Worm (Caenorhabditis elegans): ENCODE data around the gene C15F1.8.

Gene C15F1.8

ce11 chrII:7024897-7025852 lies 47.5 kb upstream of the C15F1.8 start, which contains the start of gene znf-598 (continued):
- TF ChIP-seq rbr-2 (tag; optimal IDR thresholded peaks at IDR 0.05) (peak; percentile 19), T20F7.1 (GFP tag; optimal IDR thresholded peaks at IDR 0.05) (peak; percentile 67), zip-11 (GFP tag; IDR thresholded peaks at IDR 0.05) (no peak), php-3 (GFP tag; IDR thresholded peaks at IDR 0.05) (peak; percentile 70), lir-3 (tag; optimal IDR thresholded peaks at IDR 0.05) (no peak), unc-39 (tag; optimal IDR thresholded peaks at IDR 0.05) (no peak), Y48G9A.11 (GFP tag; IDR thresholded peaks at IDR 0.05) (no peak), nhr-42 (GFP tag; IDR thresholded peaks at IDR 0.05) (no peak), snpc-4 (tag; optimal IDR thresholded peaks at IDR 0.05) (no peak), daf-19 (GFP tag; conservative IDR thresholded peaks at IDR 0.05) (no peak)

ce11 chrII:7022370-7023001 lies 44.9 kb upstream of the C15F1.8 start, which contains the start of the genes lst-6 and lst-5:
Gene lst-6, minus strand, starts transcription at chrII:7022509.
Gene lst-5, plus strand, starts transcription at chrII:7022913.
- TF ChIP-seq tag-97 (GFP tag; IDR thresholded peaks at IDR 0.05) (no peak), ZK546.5 (tag; optimal IDR thresholded peaks at IDR 0.05) (no peak), unc-130 (GFP tag; optimal IDR thresholded peaks at IDR 0.05) (no peak), lin-13 (GFP tag; optimal IDR thresholded peaks at IDR 0.05) (peak; percentile 6), nhr-48 (tag; optimal IDR thresholded peaks at IDR 0.05) (peak; percentile 5), hif-1 (tag; optimal IDR thresholded peaks at IDR 0.05) (peak in 1 of 2 experiments; percentile 41), pqm-1 (tag; optimal IDR thresholded peaks at IDR 0.05) (peak; percentile 68), Y5F2A.4 (GFP tag; optimal IDR thresholded peaks at IDR 0.05) (no peak), unc-39 (tag; optimal IDR thresholded peaks at IDR 0.05) (no peak), nhr-111 (GFP tag; optimal IDR thresholded peaks at IDR 0.05) (no peak), mdl-1 (tag; optimal IDR thresholded peaks at IDR 0.05) (peak in 1 of 2 experiments; percentile 34), ZK337.2 (GFP tag; IDR thresholded peaks at IDR 0.05) (no peak), duxl-1 (tag; optimal IDR thresholded peaks at IDR 0.05; ENCODE audit: poor library complexity) (no peak), mep-1 (tag; optimal IDR thresholded peaks at IDR 0.05) (peak; percentile 73), lsy-2 (tag; optimal IDR thresholded peaks at IDR 0.05) (peak; percentile 39 to 86), daf-8 (GFP tag; IDR thresholded peaks at IDR 0.05) (no peak), daf-12 (tag; optimal IDR thresholded peaks at IDR 0.05) (no peak), ceh-62 (tag; optimal IDR thresholded peaks at IDR 0.05) (no peak), mes-2 (tag; optimal IDR thresholded peaks at IDR 0.05; ENCODE audit: poor library complexity, severe bottlenecking) (peak; percentile 71), saeg-2 (GFP tag; IDR thresholded peaks at IDR 0.05) (no peak), dmd-6 (GFP tag; IDR thresholded peaks at IDR 0.05) (peak; percentile 58; the same call in 1 of the 2 replicates), F49E8.2 (tag; optimal IDR thresholded peaks at IDR 0.05; ENCODE audit: borderline replicate concordance) (no peak), snpc-1.2 (GFP tag; IDR thresholded peaks at IDR 0.05) (no peak), spr-1 (tag; optimal IDR thresholded peaks at IDR 0.05) (peak; percentile 8), fkh-10 (GFP tag; optimal IDR thresholded peaks at IDR 0.05) (peak; percentile 53), gei-8 (GFP tag; optimal IDR thresholded peaks at IDR 0.05) (no peak), daf-16 (GFP tag; optimal IDR thresholded peaks at IDR 0.05) (peak in 1 of 2 experiments; percentile 34), daf-16 (tag; optimal IDR thresholded peaks at IDR 0.05) (peak; percentile 51), hlh-30 (tag; optimal IDR thresholded peaks at IDR 0.05; ENCODE audit: insufficient read depth) (peak; percentile 74), nhr-28 (tag; optimal IDR thresholded peaks at IDR 0.05) (peak; percentile 50), lin-1 (GFP tag; IDR thresholded peaks at IDR 0.05) (0 out of 2 replicates have a peak, but pooled peaks have one; percentile 16), mxl-2 (GFP tag; conservative IDR thresholded peaks at IDR 0.05) (no peak), nhr-10 (tag; optimal IDR thresholded peaks at IDR 0.05) (no peak), lin-29 (GFP tag; IDR thresholded peaks at IDR 0.05) (no peak), Y105C5A.15 (GFP tag; IDR thresholded peaks at IDR 0.05) (no peak), php-3 (GFP tag; IDR thresholded peaks at IDR 0.05) (peak; percentile 38; the same call in 1 of the 2 replicates), madf-5 (GFP tag; IDR thresholded peaks at IDR 0.05) (no peak), tra-1 (GFP tag; IDR thresholded peaks at IDR 0.05) (no peak)
